Worm (Caenorhabditis elegans) whole organism, L4 larva: ENCODE measurements around the gene ace-3.

Experiments used
- D1046.2 ChIP-seq: fragments of 200-800 bp; sonication (Bioruptor generic); IDR thresholded peaks from 2 replicates; pipeline ENCODE4 v1.3.6; 2022; ENCODE audit warnings: missing genetic modification characterization, missing compliant biosample characterization
- F44E2.7 ChIP-seq: fragments of 200-800 bp; sonication (Bioruptor generic); IDR thresholded peaks from 2 replicates; pipeline ENCODE4 v2.1.2; 2022; ENCODE audit warnings: missing genetic modification characterization, missing compliant biosample characterization
- T26A8.4 ChIP-seq: fragments of 200-800 bp; sonication (Bioruptor generic); IDR thresholded peaks from 2 replicates; pipeline ENCODE4 v1.3.6; 2022; ENCODE audit warnings: missing genetic modification characterization, missing compliant biosample characterization
- Y48G9A.11 ChIP-seq: fragments of 200-800 bp; sonication (Bioruptor generic); IDR thresholded peaks from 2 replicates; pipeline ENCODE4 v1.3.6; 2022; ENCODE audit warnings: missing genetic modification reagents, missing genetic modification characterization, missing compliant biosample characterization
- ceh-62 ChIP-seq: sonication (generic microtip); optimal IDR thresholded peaks from 2 replicates; lab custom pipeline; 2017; ENCODE audit warnings: missing biosample characterization, missing genetic modification characterization
- daf-8 ChIP-seq: fragments of 200-800 bp; sonication (Bioruptor generic); IDR thresholded peaks from 2 replicates; pipeline ENCODE4 v1.3.6; 2022; ENCODE audit warnings: missing genetic modification characterization, missing compliant biosample characterization
- dpl-1 ChIP-seq: fragments of 150-350 bp; optimal IDR thresholded peaks from 2 replicates; lab custom pipeline; 2014; ENCODE audit warnings: missing biosample characterization, missing genetic modification reagents, missing genetic modification characterization
- dve-1 ChIP-seq: sonication (generic microtip); optimal IDR thresholded peaks from 2 replicates; lab custom pipeline; 2017; ENCODE audit warnings: antibody characterized with exemption, mild to moderate bottlenecking, missing genetic modification characterization, missing compliant biosample characterization; ENCODE audit not compliant: insufficient read depth
- fkh-10 ChIP-seq: fragments of 150-350 bp; optimal IDR thresholded peaks from 2 replicates; lab custom pipeline; 2014; ENCODE audit warnings: missing biosample characterization, missing genetic modification reagents, missing genetic modification characterization
- gei-8 ChIP-seq: fragments of 200-800 bp; sonication (Bioruptor generic); optimal IDR thresholded peaks from 2 replicates; lab custom pipeline; 2018; ENCODE audit warnings: mild to moderate bottlenecking, missing genetic modification characterization, missing compliant biosample characterization
- mdl-1 ChIP-seq, 2 experiments: fragments of 150-350 bp in 1 of 2; sonication (generic microtip) in 1 of 2; optimal IDR thresholded peaks; 2 replicates each; lab custom pipeline; 2014 to 2017; ENCODE audit warnings: missing biosample characterization in 2 of 2, missing genetic modification characterization in 2 of 2
- mep-1 ChIP-seq: fragments of 150-350 bp; sonication (generic microtip); optimal IDR thresholded peaks from 3 replicates; lab custom pipeline; 2014; ENCODE audit warnings: missing biosample characterization, missing genetic modification characterization
- nhr-11 ChIP-seq: fragments of 150-350 bp; optimal IDR thresholded peaks from 2 replicates; lab custom pipeline; 2014; ENCODE audit warnings: missing biosample characterization, missing genetic modification characterization
- nhr-111 ChIP-seq: fragments of 200-800 bp; sonication (Bioruptor generic); optimal IDR thresholded peaks from 2 replicates; lab custom pipeline; 2018; ENCODE audit warnings: mild to moderate bottlenecking, missing genetic modification characterization, missing compliant biosample characterization
- nhr-25 ChIP-seq: sonication (generic microtip); optimal IDR thresholded peaks from 2 replicates; lab custom pipeline; 2017; ENCODE audit warnings: missing genetic modification characterization, mild to moderate bottlenecking, missing compliant biosample characterization, antibody characterized with exemption, moderate library complexity, borderline replicate concordance; ENCODE audit not compliant: insufficient read depth
- nhr-42 ChIP-seq: fragments of 200-800 bp; sonication (Bioruptor generic); IDR thresholded peaks from 2 replicates; pipeline ENCODE4 v1.3.6; 2022; ENCODE audit warnings: missing genetic modification characterization, missing compliant biosample characterization
- set-16 ChIP-seq: fragments of 200-800 bp; sonication (Bioruptor generic); IDR thresholded peaks from 2 replicates; pipeline ENCODE4 v1.3.6; 2022; ENCODE audit warnings: missing genetic modification reagents, missing genetic modification characterization, missing compliant biosample characterization
- skn-1 ChIP-seq: fragments of 150-350 bp; optimal IDR thresholded peaks from 2 replicates; lab custom pipeline; 2014; ENCODE audit warnings: missing biosample characterization, missing genetic modification characterization
- vab-7 ChIP-seq: fragments of 200-800 bp; sonication (Bioruptor generic); IDR thresholded peaks from 2 replicates; pipeline ENCODE4 v1.3.6; 2022; ENCODE audit warnings: missing genetic modification reagents, missing genetic modification characterization, missing compliant biosample characterization
- zag-1 ChIP-seq: fragments of 150-350 bp; optimal IDR thresholded peaks from 2 replicates; lab custom pipeline; 2014; ENCODE audit warnings: missing biosample characterization, missing genetic modification characterization
- zip-11 ChIP-seq: fragments of 200-800 bp; sonication (Bioruptor generic); IDR thresholded peaks from 2 replicates; pipeline ENCODE4 v1.3.6; 2022; ENCODE audit warnings: missing genetic modification characterization, missing compliant biosample characterization
- ztf-11 ChIP-seq: fragments of 150-350 bp; optimal IDR thresholded peaks from 2 replicates; lab custom pipeline; 2014; ENCODE audit warnings: missing biosample characterization, missing genetic modification characterization

The ace-3 gene

DNA sequence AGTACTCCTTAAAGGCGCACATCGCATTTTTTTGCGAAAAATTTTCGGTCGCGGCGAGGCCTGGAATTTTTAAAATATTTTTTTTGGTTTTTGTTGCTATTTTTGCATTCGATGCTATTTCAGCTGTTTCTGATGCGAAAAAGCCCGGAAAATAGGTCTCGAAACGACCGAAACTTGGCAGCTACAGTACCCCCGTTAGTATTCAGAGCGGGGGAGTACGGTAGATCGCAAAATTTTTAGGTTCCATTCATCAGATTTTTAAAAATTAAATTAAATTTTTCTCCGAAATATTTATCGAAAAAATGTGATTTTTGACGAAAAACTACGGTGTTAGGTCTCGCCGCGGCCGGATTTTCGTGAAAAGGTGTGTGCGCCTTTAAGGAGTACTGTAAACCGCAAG lies 50.4 kb downstream of the ace-3 start:
- TF ChIP-seq ceh-62 (tag; lab: Kevin White, UChicago) (no peak), mdl-1 (tag; optimal IDR thresholded peaks at IDR 0.05; lab: Kevin White, UChicago) (no peak), gei-8 (GFP tag; lab: Kevin White, UChicago) (peak; percentile 14), zag-1 (no peak), nhr-42 (GFP tag; lab: Robert Waterston, UW) (peak; percentile 41; the same call in 1 of the 2 replicates), skn-1 (no peak), T26A8.4 (GFP tag; lab: Robert Waterston, UW) (no peak), nhr-11 (tag; lab: Kevin White, UChicago) (no peak), ztf-11 (tag; lab: Kevin White, UChicago) (no peak), dve-1 (no peak)

DNA sequence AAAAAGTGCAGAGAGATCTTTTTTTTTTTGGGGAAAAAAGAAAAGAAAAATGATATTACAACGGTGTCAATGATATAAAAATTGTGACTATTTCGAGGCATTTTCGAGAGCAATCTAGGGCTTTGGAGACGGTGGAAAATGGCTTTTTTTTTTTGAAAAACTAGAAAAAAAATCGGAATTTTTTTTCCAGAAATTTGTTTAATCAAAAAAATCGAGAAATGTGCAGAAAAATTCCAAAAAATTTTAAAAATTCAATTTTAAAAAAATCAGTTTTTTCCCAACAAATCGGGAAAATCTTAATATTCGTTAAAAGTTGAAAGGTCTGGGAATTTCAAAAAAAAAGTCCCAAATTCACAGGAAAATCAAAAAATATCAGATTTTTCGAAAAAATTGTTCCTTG lies 51.3 kb downstream of the ace-3 start, which contains the start of gene Y54G11A.19:
TSS of gene Y54G11A.19 (minus strand) at position 101 of the 400 bp plus-strand sequence.
- no peak for TF ChIP-seq fkh-10
- no peak for TF ChIP-seq vab-7 (GFP tag; lab: Robert Waterston, UW)
- no peak for TF ChIP-seq daf-8
- no peak for TF ChIP-seq nhr-25 (tag; lab: Kevin White, UChicago)
- TF ChIP-seq mep-1 (tag; lab: Kevin White, UChicago): no peak
- no peak for TF ChIP-seq Y48G9A.11 (GFP tag; lab: Robert Waterston, UW)
- TF ChIP-seq F44E2.7 (GFP tag; lab: Robert Waterston, UW): no peak
- TF ChIP-seq nhr-11 (tag; lab: Kevin White, UChicago): no peak
- no peak for TF ChIP-seq dpl-1 (GFP tag; lab: Kevin White, UChicago)
- TF ChIP-seq zip-11 (GFP tag; lab: Robert Waterston, UW): no peak
- TF ChIP-seq D1046.2: no peak

DNA sequence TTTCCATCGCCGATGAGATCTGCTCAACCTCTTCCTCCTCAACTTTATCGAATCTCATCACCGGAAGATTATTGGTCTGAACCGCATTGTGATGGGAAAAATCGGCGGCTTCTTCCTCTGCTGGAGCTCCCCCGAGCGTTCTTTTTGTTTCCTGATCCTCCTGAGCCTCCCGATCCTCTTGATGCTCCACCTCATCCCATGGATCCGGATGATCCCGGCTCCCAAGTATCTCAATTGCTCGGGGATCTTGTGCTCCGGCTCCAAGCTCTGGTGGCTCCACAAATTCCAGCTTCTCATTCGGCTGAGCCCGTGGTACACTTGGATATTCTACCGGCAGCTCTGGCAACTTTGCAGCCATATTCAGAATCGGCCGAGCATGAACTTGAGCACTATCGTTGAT lies 52.5 kb downstream of the ace-3 start:
- TF ChIP-seq nhr-111: no peak
- TF ChIP-seq set-16 (GFP tag; lab: Robert Waterston, UW): peak; percentile 76
